Fruit fly (Drosophila melanogaster): ENCODE data around the gene dop.

dop gene

DNA sequence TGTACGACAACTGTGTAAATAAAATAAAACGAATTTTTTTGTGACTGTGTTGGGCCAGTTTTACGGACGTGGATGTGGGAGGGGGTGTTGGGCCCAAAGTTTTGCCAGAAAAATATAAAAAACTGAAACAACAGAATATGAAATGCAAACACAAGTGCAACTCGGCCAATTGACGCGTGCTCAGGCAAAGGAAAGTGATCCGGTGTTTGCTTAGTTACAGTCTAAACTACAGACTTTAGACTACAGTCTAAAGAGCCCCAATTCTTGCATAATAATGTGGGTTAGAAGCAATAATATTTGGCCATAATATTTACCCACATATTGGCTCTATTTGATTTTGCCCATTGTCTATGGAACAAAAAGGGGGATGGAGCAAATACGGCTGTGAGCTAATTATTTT is 17.0 kb upstream of the dop start (continued):
- peak; percentile 45 for TF ChIP-seq CG10209 (GFP tag; optimal IDR thresholded peaks at IDR 0.05)
- TF ChIP-seq nom (GFP tag; optimal IDR thresholded peaks at IDR 0.05) = no peak
- TF ChIP-seq CG3281 (GFP tag; optimal IDR thresholded peaks at IDR 0.05) = peak; percentile 57
- TF ChIP-seq nau (GFP tag; optimal IDR thresholded peaks at IDR 0.05) = peak; percentile 54
- TF ChIP-seq CG31441 (GFP tag; IDR thresholded peaks at IDR 0.05) = no peak
- TF ChIP-seq exex (tag; optimal IDR thresholded peaks at IDR 0.05) = peak; percentile 7
- TF ChIP-seq CG2202 (tag; optimal IDR thresholded peaks at IDR 0.05) = no peak
- TF ChIP-seq CG11695 (GFP tag; IDR thresholded peaks at IDR 0.05) = peak; percentile 30; the same call in 2 of the 3 replicates
- TF ChIP-seq CG42726 (GFP tag; IDR thresholded peaks at IDR 0.05; ENCODE audit: partially characterized antibody) = no peak
- TF ChIP-seq CG11696 (GFP tag; IDR thresholded peaks at IDR 0.05) = 0 out of 2 replicates have a peak, but pooled peaks have one; percentile 13
- peak; percentile 34 for TF ChIP-seq HHEX (GFP tag; optimal IDR thresholded peaks at IDR 0.05)
- no peak for TF ChIP-seq jigr1 (GFP tag; IDR thresholded peaks at IDR 0.05)
- TF ChIP-seq Asciz (GFP tag; optimal IDR thresholded peaks at IDR 0.05) = peak; percentile 28
- TF ChIP-seq lov (optimal IDR thresholded peaks at IDR 0.05) = no peak
- TF ChIP-seq lov (GFP tag; IDR thresholded peaks at IDR 0.05) = no peak
- peak; percentile 13; the same call in 1 of the 2 replicates for TF ChIP-seq CG14014 (GFP tag; IDR thresholded peaks at IDR 0.05)
- TF ChIP-seq CG1647 (GFP tag; optimal IDR thresholded peaks at IDR 0.05) = no peak
- no peak for TF ChIP-seq CG11456 (GFP tag; IDR thresholded peaks at IDR 0.05)
- TF ChIP-seq E2f1 (GFP tag; IDR thresholded peaks at IDR 0.05) = no peak
- TF ChIP-seq chinmo (GFP tag; IDR thresholded peaks at IDR 0.05; ENCODE audit: partially characterized antibody) = no peak
- TF ChIP-seq CG13296 (GFP tag; optimal IDR thresholded peaks at IDR 0.05) = peak; percentile 49
- peak; percentile 48 for TF ChIP-seq Fer3 (tag; optimal IDR thresholded peaks at IDR 0.05)
- TF ChIP-seq Max (GFP tag; optimal IDR thresholded peaks at IDR 0.05) = no peak
- peak; percentile 29 for TF ChIP-seq B-H2 (GFP tag; optimal IDR thresholded peaks at IDR 0.05)
- 0 out of 3 replicates have a peak, but pooled peaks have one; percentile 17 for TF ChIP-seq CG17361 (GFP tag; IDR thresholded peaks at IDR 0.05)
- peak; percentile 32 for TF ChIP-seq cwo (GFP tag; optimal IDR thresholded peaks at IDR 0.05)
- TF ChIP-seq CG15601 (tag; optimal IDR thresholded peaks at IDR 0.05) = no peak
- peak; percentile 66 for TF ChIP-seq BtbVII (GFP tag; optimal IDR thresholded peaks at IDR 0.05)
- no peak for TF ChIP-seq Sry-β (GFP tag; optimal IDR thresholded peaks at IDR 0.05)
- peak; percentile 56 for TF ChIP-seq Fer1 (GFP tag; optimal IDR thresholded peaks at IDR 0.05)
- TF ChIP-seq sens (GFP tag) = peak; percentile 74
- no peak for TF ChIP-seq CG10321 (GFP tag; IDR thresholded peaks at IDR 0.05)
- TF ChIP-seq CG2120 (GFP tag; optimal IDR thresholded peaks at IDR 0.05) = peak; percentile 31
- TF ChIP-seq stwl (tag; optimal IDR thresholded peaks at IDR 0.05) = no peak
- no peak for TF ChIP-seq CG7839 (tag; optimal IDR thresholded peaks at IDR 0.05)
- TF ChIP-seq cas (GFP tag; IDR thresholded peaks at IDR 0.05) = no peak
- peak; percentile 3 for TF ChIP-seq gem (tag; optimal IDR thresholded peaks at IDR 0.05)
- TF ChIP-seq Hey (tag; optimal IDR thresholded peaks at IDR 0.05) = no peak
- TF ChIP-seq CG12769 (tag; optimal IDR thresholded peaks at IDR 0.05) = peak; percentile 57
- no peak for TF ChIP-seq CG31224 (GFP tag; IDR thresholded peaks at IDR 0.05)
- peak; percentile 6 for TF ChIP-seq HmgZ (tag; optimal IDR thresholded peaks at IDR 0.05)
- TF ChIP-seq dmrt99B (tag; optimal IDR thresholded peaks at IDR 0.05) = no peak
- peak; percentile 32 for TF ChIP-seq bab2 (GFP tag; optimal IDR thresholded peaks at IDR 0.05)
- TF ChIP-seq Hr51 (GFP tag; optimal IDR thresholded peaks at IDR 0.05) = no peak
- no peak for TF ChIP-seq unc-4 (GFP tag; IDR thresholded peaks at IDR 0.05; ENCODE audit: partially characterized antibody)
- peak; percentile 4 for TF ChIP-seq CoRest (tag; optimal IDR thresholded peaks at IDR 0.05)
- peak; percentile 19 for TF ChIP-seq CG13894 (tag; optimal IDR thresholded peaks at IDR 0.05)
- TF ChIP-seq Vsx1 (GFP tag; optimal IDR thresholded peaks at IDR 0.05) = peak; percentile 39
- peak; percentile 11 for TF ChIP-seq CG18619 (GFP tag; optimal IDR thresholded peaks at IDR 0.05)
- peak; percentile 57 for TF ChIP-seq schlank (tag; optimal IDR thresholded peaks at IDR 0.05)

Measured in whole organism, embryonic.